Fruit fly (Drosophila melanogaster) whole organism, embryonic: Measurements from ENCODE around the gene CG4957.

Experiments used
- Ada2b ChIP-seq: fragments of 200-800 bp; sonication (Bioruptor generic); IDR thresholded peaks from 2 replicates; pipeline ENCODE4 v1.3.6; 2022; ENCODE audit warnings: missing biosample characterization, missing genetic modification characterization
- Atf3 ChIP-seq: fragments of 200-800 bp; sonication (Bioruptor generic); optimal IDR thresholded peaks from 3 replicates; lab custom pipeline; 2016; ENCODE audit warnings: missing biosample characterization, missing genetic modification characterization
- B-H2 ChIP-seq: fragments of 200-800 bp; sonication (Bioruptor generic); optimal IDR thresholded peaks from 2 replicates; lab custom pipeline; 2018; ENCODE audit warnings: missing biosample characterization, mild to moderate bottlenecking, missing genetic modification characterization
- Bteb2 ChIP-seq: fragments of 200-800 bp; sonication (Bioruptor generic); optimal IDR thresholded peaks from 2 replicates; lab custom pipeline; 2016; ENCODE audit warnings: missing biosample characterization, missing genetic modification characterization
- CG10654 ChIP-seq: fragments of 200-800 bp; sonication (Bioruptor generic); optimal IDR thresholded peaks from 2 replicates; lab custom pipeline; 2016; ENCODE audit warnings: missing biosample characterization, missing genetic modification characterization
- CG11398 ChIP-seq: fragments of 200-800 bp; sonication (Bioruptor generic); optimal IDR thresholded peaks from 2 replicates; lab custom pipeline; 2016; ENCODE audit warnings: missing biosample characterization, missing genetic modification characterization
- CG12155 ChIP-seq: fragments of 200-800 bp; sonication (Bioruptor generic); optimal IDR thresholded peaks from 3 replicates; lab custom pipeline; 2016; ENCODE audit warnings: missing biosample characterization, missing genetic modification characterization
- CG12299 ChIP-seq: fragments of 200-800 bp; sonication (Bioruptor generic); optimal IDR thresholded peaks from 2 replicates; lab custom pipeline; 2018; ENCODE audit warnings: missing biosample characterization, mild to moderate bottlenecking, missing genetic modification characterization
- CG13624 ChIP-seq: fragments of 200-800 bp; sonication (Bioruptor generic); optimal IDR thresholded peaks from 2 replicates; lab custom pipeline; 2016; ENCODE audit warnings: missing biosample characterization, missing genetic modification characterization
- CG15073 ChIP-seq: fragments of 200-800 bp; sonication (Bioruptor generic); optimal IDR thresholded peaks from 2 replicates; lab custom pipeline; 2016; ENCODE audit warnings: missing biosample characterization, missing genetic modification characterization
- CG18011 ChIP-seq: fragments of 200-800 bp; sonication (Bioruptor generic); optimal IDR thresholded peaks from 2 replicates; lab custom pipeline; 2017; ENCODE audit warnings: missing biosample characterization, missing genetic modification characterization, mild to moderate bottlenecking, moderate library complexity, missing genotype
- CG2875 ChIP-seq: fragments of 200-800 bp; sonication (Bioruptor generic); optimal IDR thresholded peaks from 2 replicates; lab custom pipeline; 2017; ENCODE audit warnings: missing biosample characterization, mild to moderate bottlenecking, missing genetic modification characterization, missing genetic modification reagents
- CG2889 ChIP-seq: fragments of 200-800 bp; sonication (Bioruptor generic); IDR thresholded peaks from 3 replicates; pipeline ENCODE4 v1.3.6; 2022; ENCODE audit warnings: missing biosample characterization, missing genetic modification characterization
- CG3407 ChIP-seq: fragments of 200-800 bp; sonication (Bioruptor generic); optimal IDR thresholded peaks from 2 replicates; lab custom pipeline; 2018; ENCODE audit warnings: missing biosample characterization, mild to moderate bottlenecking, missing genetic modification characterization
- CG4404 ChIP-seq: fragments of 200-800 bp; sonication (Bioruptor generic); IDR thresholded peaks from 2 replicates; pipeline ENCODE4 v1.3.6; 2022; ENCODE audit warnings: missing biosample characterization, missing genetic modification characterization
- CG6854 ChIP-seq: fragments of 200-800 bp; sonication (Bioruptor generic); optimal IDR thresholded peaks from 3 replicates; lab custom pipeline; 2017; ENCODE audit warnings: missing biosample characterization, mild to moderate bottlenecking, missing genetic modification characterization
- CG7556 ChIP-seq: fragments of 200-800 bp; sonication (Bioruptor generic); optimal IDR thresholded peaks from 2 replicates; lab custom pipeline; 2017; ENCODE audit warnings: missing biosample characterization, mild to moderate bottlenecking, missing genetic modification characterization
- D ChIP-seq, 2 experiments: fragments of 200-800 bp in 1 of 2; fragments of >200 bp in 1 of 2; sonication (Bioruptor generic) in 1 of 2; optimal IDR thresholded peaks; 2 replicates in 1 of 2; 3 replicates in 1 of 2; lab custom pipeline; 2017; ENCODE audit warnings: mild to moderate bottlenecking in 1 of 2, missing biosample characterization in 1 of 2, missing genetic modification characterization in 1 of 2, missing genetic modification reagents in 1 of 2
- Ets65A ChIP-seq: fragments of 200-800 bp; sonication (Bioruptor generic); peaks from one replicate; lab custom pipeline; 2016; ENCODE audit warnings: missing biosample characterization, missing genetic modification characterization
- Hr51 ChIP-seq, 2 experiments: fragments of 200-800 bp; sonication (Bioruptor generic); optimal IDR thresholded peaks; 2 replicates in 1 of 2; 3 replicates in 1 of 2; lab custom pipeline; 2016 to 2018; ENCODE audit warnings: missing biosample characterization in 2 of 2, missing genetic modification characterization in 2 of 2, mild to moderate bottlenecking in 1 of 2, moderate library complexity in 1 of 2
- MBD-R2 ChIP-seq: fragments of 200-800 bp; sonication (Bioruptor generic); IDR thresholded peaks from 2 replicates; pipeline ENCODE4 v1.3.6; 2022; ENCODE audit warnings: missing biosample characterization, missing genetic modification characterization
- NC2β ChIP-seq: fragments of 200-800 bp; sonication (Bioruptor generic); optimal IDR thresholded peaks from 2 replicates; lab custom pipeline; 2016; ENCODE audit warnings: missing biosample characterization, missing genetic modification characterization
- Oli ChIP-seq: fragments of 200-800 bp; sonication (Bioruptor generic); optimal IDR thresholded peaks from 2 replicates; lab custom pipeline; 2018; ENCODE audit warnings: missing biosample characterization, mild to moderate bottlenecking, missing genetic modification characterization, moderate library complexity
- PHDP ChIP-seq: fragments of 200-800 bp; sonication (Bioruptor generic); optimal IDR thresholded peaks from 3 replicates; lab custom pipeline; 2018; ENCODE audit warnings: missing biosample characterization, mild to moderate bottlenecking, missing genetic modification characterization, moderate library complexity
- Pdp1 ChIP-seq, 2 experiments: fragments of 200-800 bp; sonication (Bioruptor generic); optimal IDR thresholded peaks; 3 replicates each; lab custom pipeline; 2016; ENCODE audit warnings: missing biosample characterization in 2 of 2, missing genetic modification characterization in 2 of 2, mild to moderate bottlenecking in 1 of 2, moderate library complexity in 1 of 2
- Taf1 ChIP-seq: fragments of 200-800 bp; sonication (Bioruptor generic); IDR thresholded peaks from 2 replicates; pipeline ENCODE4 v1.3.6; 2022; ENCODE audit warnings: missing biosample characterization, missing genetic modification characterization
- ac ChIP-seq: fragments of 200-800 bp; sonication (Bioruptor generic); optimal IDR thresholded peaks from 3 replicates; lab custom pipeline; 2017; ENCODE audit warnings: missing biosample characterization, mild to moderate bottlenecking, missing genetic modification characterization
- chif ChIP-seq, 2 experiments: fragments of 200-800 bp; sonication (Bioruptor generic); optimal IDR thresholded peaks; 3 replicates each; lab custom pipeline; 2016; ENCODE audit warnings: missing biosample characterization in 2 of 2, missing genetic modification characterization in 2 of 2
- corto ChIP-seq: fragments of 200-800 bp; sonication (Bioruptor generic); optimal IDR thresholded peaks from 2 replicates; lab custom pipeline; 2016; ENCODE audit warnings: missing biosample characterization, mild to moderate bottlenecking, missing genetic modification characterization, moderate library complexity
- dan ChIP-seq: fragments of 200-800 bp; sonication (Bioruptor generic); IDR thresholded peaks from 2 replicates; pipeline ENCODE4 v1.3.6; 2022; ENCODE audit warnings: missing biosample characterization, missing genetic modification characterization
- dmrt99B ChIP-seq: fragments of 200-800 bp; sonication (Bioruptor generic); optimal IDR thresholded peaks from 2 replicates; lab custom pipeline; 2018; ENCODE audit warnings: missing biosample characterization, mild to moderate bottlenecking, missing genetic modification characterization, moderate library complexity
- esg ChIP-seq: fragments of 200-800 bp; sonication (Bioruptor generic); conservative IDR thresholded peaks from 2 replicates; pipeline ENCODE4 v1.3.6; 2022; ENCODE audit warnings: missing biosample characterization, missing genetic modification characterization
- ewg ChIP-seq: fragments of 200-800 bp; sonication (Bioruptor generic); optimal IDR thresholded peaks from 3 replicates; lab custom pipeline; 2017; ENCODE audit warnings: mild to moderate bottlenecking, missing biosample characterization, missing genetic modification reagents, missing genetic modification characterization
- gce ChIP-seq: fragments of 200-800 bp; sonication (Bioruptor generic); IDR thresholded peaks from 3 replicates; pipeline ENCODE4 v1.3.6; 2022; ENCODE audit warnings: missing biosample characterization, missing genetic modification characterization
- gcm2 ChIP-seq: fragments of 200-800 bp; sonication (Bioruptor generic); optimal IDR thresholded peaks from 2 replicates; lab custom pipeline; 2016; ENCODE audit warnings: missing biosample characterization, missing genetic modification characterization
- ham ChIP-seq: fragments of 200-800 bp; sonication (Bioruptor generic); IDR thresholded peaks from 2 replicates; pipeline ENCODE4 v1.3.6; 2022; ENCODE audit warnings: missing biosample characterization, missing genetic modification characterization
- ken ChIP-seq: fragments of 200-800 bp; sonication (Bioruptor generic); IDR thresholded peaks from 3 replicates; pipeline ENCODE4 v1.3.6; 2022; ENCODE audit warnings: missing biosample characterization, missing genetic modification characterization
- luna ChIP-seq: fragments of 200-800 bp; sonication (Bioruptor generic); optimal IDR thresholded peaks from 2 replicates; lab custom pipeline; 2016; ENCODE audit warnings: missing biosample characterization, missing genetic modification characterization
- nau ChIP-seq: fragments of 200-800 bp; sonication (Bioruptor generic); optimal IDR thresholded peaks from 3 replicates; lab custom pipeline; 2017; ENCODE audit warnings: missing biosample characterization, mild to moderate bottlenecking, missing genetic modification characterization, missing genetic modification reagents
- nmo ChIP-seq: fragments of 200-800 bp; sonication (Bioruptor generic); optimal IDR thresholded peaks from 2 replicates; lab custom pipeline; 2018; ENCODE audit warnings: missing biosample characterization, mild to moderate bottlenecking, missing genetic modification characterization, moderate library complexity
- pho ChIP-seq: fragments of 200-800 bp; sonication (Bioruptor generic); optimal IDR thresholded peaks from 2 replicates; lab custom pipeline; 2016; ENCODE audit warnings: missing biosample characterization, missing genetic modification characterization
- phol ChIP-seq: fragments of 200-800 bp; sonication (Bioruptor generic); optimal IDR thresholded peaks from 3 replicates; lab custom pipeline; 2018; ENCODE audit warnings: missing biosample characterization, mild to moderate bottlenecking, missing genetic modification characterization, moderate library complexity
- ro ChIP-seq: fragments of 200-800 bp; sonication (Bioruptor generic); IDR thresholded peaks from 2 replicates; pipeline ENCODE4 v1.3.6; 2022; ENCODE audit warnings: missing biosample characterization, missing genetic modification characterization
- sna ChIP-seq: fragments of 200-800 bp; sonication (Bioruptor generic); IDR thresholded peaks from 2 replicates; pipeline ENCODE4 v1.3.6; 2022; ENCODE audit warnings: missing biosample characterization, missing genetic modification characterization; ENCODE audit not compliant: partially characterized antibody
- ssp ChIP-seq: fragments of 200-800 bp; sonication (Bioruptor generic); IDR thresholded peaks from 2 replicates; pipeline ENCODE4 v1.3.6; 2022; ENCODE audit warnings: missing biosample characterization, missing genetic modification characterization
- trem ChIP-seq: fragments of 200-800 bp; optimal IDR thresholded peaks from 3 replicates; lab custom pipeline; 2019; ENCODE audit warnings: missing biosample characterization, mild to moderate bottlenecking, missing genetic modification characterization, moderate library complexity
- tup ChIP-seq: fragments of 200-800 bp; sonication (Bioruptor generic); optimal IDR thresholded peaks from 2 replicates; lab custom pipeline; 2016; ENCODE audit warnings: missing biosample characterization, mild to moderate bottlenecking, missing genetic modification characterization, moderate library complexity
- vvl ChIP-seq: fragments of 200-800 bp; sonication (Bioruptor generic); IDR thresholded peaks from 2 replicates; pipeline ENCODE4 v1.3.6; 2022; ENCODE audit warnings: missing biosample characterization, missing genetic modification characterization
- wdn ChIP-seq: fragments of 200-800 bp; sonication (Bioruptor generic); IDR thresholded peaks from 2 replicates; pipeline ENCODE4 v1.3.6; 2022; ENCODE audit warnings: missing biosample characterization, missing genetic modification characterization
- yki ChIP-seq: fragments of >200 bp; optimal IDR thresholded peaks from 3 replicates; lab custom pipeline; 2018

Gene CG4957

DNA sequence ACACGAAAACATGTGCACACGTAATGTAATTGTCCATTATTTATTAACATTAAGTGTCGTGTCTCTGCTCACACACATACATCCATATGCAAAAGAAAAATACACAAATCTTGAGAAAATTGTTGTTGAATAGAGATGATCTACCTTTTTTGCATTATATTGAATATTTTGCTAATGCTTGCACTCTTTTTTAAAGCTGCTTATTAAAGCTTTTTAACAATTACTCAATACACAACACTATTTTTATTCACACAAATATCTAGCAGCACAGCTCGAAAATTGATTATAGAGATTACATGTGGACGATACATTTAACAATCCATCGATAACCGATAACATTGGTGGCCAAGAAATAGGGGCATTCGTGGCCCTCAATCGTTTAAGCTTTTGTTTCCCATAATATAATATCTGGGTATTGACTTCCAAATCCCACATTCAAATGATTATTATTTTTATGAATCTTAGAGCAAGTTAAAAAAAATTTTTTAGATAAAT is 23.4 kb downstream of the CG4957 start, which contains the start of gene Ufd4 (continued):
- TF ChIP-seq ac (GFP tag; lab: Kevin White, UChicago) (no peak), Oli (tag; lab: Kevin White, UChicago) (no peak), wdn (GFP tag; lab: Robert Waterston, UW) (0 out of 2 replicates have a peak, but pooled peaks have one; percentile 41), Hr51 (GFP tag; optimal IDR thresholded peaks at IDR 0.05; lab: Kevin White, UChicago) (peak in 1 of 2 experiments; percentile 56), PHDP (tag; lab: Kevin White, UChicago) (no peak), gce (no peak), ken (GFP tag; lab: Robert Waterston, UW) (no peak; the same call in 2 of the 3 replicates), esg (GFP tag; lab: Robert Waterston, UW) (no peak), CG15073 (no peak), yki (no peak), CG7556 (GFP tag; lab: Kevin White, UChicago) (no peak), nmo (GFP tag; lab: Kevin White, UChicago) (peak; percentile 75), MBD-R2 (GFP tag; lab: Robert Waterston, UW) (peak; percentile 45; the same call in 1 of the 2 replicates), vvl (GFP tag; lab: Robert Waterston, UW) (peak; percentile 88; the same call in 1 of the 2 replicates), ssp (no peak; the same call in 1 of the 2 replicates), CG12155 (peak; percentile 57), CG4404 (GFP tag; lab: Robert Waterston, UW) (no peak), Atf3 (no peak), phol (tag; lab: Kevin White, UChicago) (peak; percentile 73), sna (GFP tag; lab: Robert Waterston, UW) (no peak), corto (GFP tag; lab: Kevin White, UChicago) (peak; percentile 18), CG2875 (GFP tag; lab: Kevin White, UChicago) (no peak), CG6854 (GFP tag; lab: Kevin White, UChicago) (no peak), gcm2 (peak; percentile 56), CG3407 (GFP tag; lab: Kevin White, UChicago) (no peak), D (optimal IDR thresholded peaks at IDR 0.05; lab: Kevin White, UChicago) (no peak), D (GFP tag; optimal IDR thresholded peaks at IDR 0.05; lab: Kevin White, UChicago) (peak; percentile 26), ham (GFP tag; lab: Robert Waterston, UW) (no peak), CG2889 (GFP tag; lab: Robert Waterston, UW) (no peak), ewg (no peak), B-H2 (GFP tag; lab: Kevin White, UChicago) (peak; percentile 48), trem (tag; lab: Kevin White, UChicago) (peak; percentile 66), Ets65A (GFP tag; lab: Kevin White, UChicago) (no peak), CG12299 (tag; lab: Kevin White, UChicago) (no peak), Ada2b (peak; percentile 65), chif (GFP tag; optimal IDR thresholded peaks at IDR 0.05; lab: Kevin White, UChicago) (peak; percentile 16 to 49), pho (GFP tag; lab: Kevin White, UChicago) (peak; percentile 61), dan (GFP tag; lab: Robert Waterston, UW) (no peak), ro (no peak), CG13624 (peak; percentile 66), Taf1 (GFP tag; lab: Robert Waterston, UW) (no peak), Bteb2 (peak; percentile 64), tup (GFP tag; lab: Kevin White, UChicago) (no peak), CG18011 (peak; percentile 19), CG10654 (peak; percentile 27), NC2β (GFP tag; lab: Kevin White, UChicago) (peak; percentile 66), nau (GFP tag; lab: Kevin White, UChicago) (no peak), Pdp1 (GFP tag; optimal IDR thresholded peaks at IDR 0.05; lab: Kevin White, UChicago) (peak; percentile 45 to 80), dmrt99B (no peak), CG11398 (GFP tag; lab: Kevin White, UChicago) (peak; percentile 57), luna (GFP tag; lab: Kevin White, UChicago) (no peak)
